Worm (Caenorhabditis elegans): ENCODE results near the gene B0334.10.

DNA sequence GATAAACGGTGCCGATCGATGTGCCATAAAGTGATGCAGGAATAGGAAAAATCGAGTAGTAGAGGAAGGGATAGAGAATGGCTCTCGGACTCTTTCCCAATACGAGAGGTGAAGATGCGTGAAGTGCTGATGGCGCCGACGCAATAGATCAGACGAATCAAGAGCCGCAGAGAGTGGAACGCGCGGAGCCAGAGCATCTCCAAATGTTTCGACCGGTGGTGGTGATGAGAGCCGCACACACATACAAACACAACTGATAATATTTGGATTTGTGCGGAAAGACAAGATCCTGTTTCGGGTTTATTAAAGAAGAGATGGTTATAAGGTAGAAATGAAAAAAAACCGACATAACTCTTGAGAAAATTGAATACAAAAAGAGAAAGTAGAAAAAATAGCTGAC is 45.8 kb downstream of the B0334.10 start, which contains the start of gene F54D5.15:
- no peak for TF ChIP-seq blmp-1 (tag; optimal IDR thresholded peaks at IDR 0.05)
- TF ChIP-seq fkh-4 (tag; optimal IDR thresholded peaks at IDR 0.05; ENCODE audit: borderline replicate concordance), result no peak
- TF ChIP-seq nhr-237 (tag; optimal IDR thresholded peaks at IDR 0.05), result no peak
- no peak for TF ChIP-seq pqm-1 (tag; optimal IDR thresholded peaks at IDR 0.05)

All from whole organism, L1 larva.